Worm (Caenorhabditis elegans) whole organism, L2 larva: Measurements from ENCODE around the gene C02F5.12.

Experiments
- R02D3.7 ChIP-seq: fragments of 150-350 bp; optimal IDR thresholded peaks from 2 replicates; lab custom pipeline; 2014; ENCODE audit warnings: missing biosample characterization, missing genetic modification characterization
- ZK546.5 ChIP-seq: sonication (generic microtip); optimal IDR thresholded peaks from 2 replicates; lab custom pipeline; 2017; ENCODE audit warnings: missing biosample characterization, missing genetic modification characterization
- aly-2 ChIP-seq: fragments of 150-350 bp; optimal IDR thresholded peaks from 2 replicates; lab custom pipeline; 2014; ENCODE audit warnings: missing biosample characterization, missing genetic modification characterization
- ama-1 ChIP-seq: fragments of 150-350 bp; optimal IDR thresholded peaks from 2 replicates; lab custom pipeline; 2018; ENCODE audit warnings: inconsistent platforms
- ceh-16 ChIP-seq: fragments of 150-350 bp; optimal IDR thresholded peaks from 2 replicates; lab custom pipeline; 2014; ENCODE audit warnings: missing biosample characterization, missing genetic modification characterization
- dmd-4 ChIP-seq: sonication (generic microtip); optimal IDR thresholded peaks from 2 replicates; lab custom pipeline; 2017; ENCODE audit warnings: missing biosample characterization, missing genetic modification characterization
- lin-11 ChIP-seq: fragments of 150-350 bp; sonication (generic microtip); optimal IDR thresholded peaks from 2 replicates; lab custom pipeline; 2014; ENCODE audit warnings: missing biosample characterization, missing genetic modification characterization, inconsistent platforms, mixed read lengths
- nhr-12 ChIP-seq: fragments of 150-350 bp; optimal IDR thresholded peaks from 2 replicates; lab custom pipeline; 2014; ENCODE audit warnings: missing biosample characterization, missing genetic modification characterization
- nhr-237 ChIP-seq: fragments of 150-350 bp; optimal IDR thresholded peaks from 2 replicates; lab custom pipeline; 2014; ENCODE audit warnings: missing biosample characterization, missing genetic modification characterization
- unc-62 ChIP-seq: fragments of 150-350 bp; optimal IDR thresholded peaks from 2 replicates; lab custom pipeline; 2014; ENCODE audit warnings: missing biosample characterization, missing genetic modification reagents, missing genetic modification characterization
- zag-1 ChIP-seq: fragments of 150-350 bp; optimal IDR thresholded peaks from 2 replicates; lab custom pipeline; 2014; ENCODE audit warnings: missing biosample characterization, missing genetic modification characterization
- ztf-4 ChIP-seq: fragments of 150-350 bp; optimal IDR thresholded peaks from 2 replicates; lab custom pipeline; 2014; ENCODE audit warnings: missing biosample characterization, missing genetic modification characterization

DNA sequence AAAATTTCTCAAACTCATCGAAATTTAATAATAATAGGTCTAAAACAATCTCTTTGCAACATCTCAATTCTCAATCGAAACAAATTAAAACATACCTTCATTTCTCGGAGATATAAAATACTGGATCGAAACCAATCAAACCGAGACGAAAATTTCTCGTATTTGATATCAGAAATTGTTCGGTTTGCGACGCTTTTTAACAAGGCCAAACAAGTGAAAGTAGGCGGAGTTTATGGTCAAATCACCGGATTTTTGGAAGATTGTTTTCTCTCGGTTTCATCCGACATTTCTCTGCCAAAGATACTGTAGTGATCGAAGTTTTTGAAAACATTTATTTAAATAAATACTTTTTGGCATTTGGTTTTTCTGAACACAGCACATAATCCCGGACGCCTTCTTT is 7.5 kb downstream of the C02F5.12 start, which contains the start of gene C02F5.14:
- no peak for TF ChIP-seq zag-1 (tag; lab: Kevin White, UChicago)
- TF ChIP-seq ceh-16 (tag; lab: Kevin White, UChicago) = no peak
- TF ChIP-seq R02D3.7 (tag; lab: Kevin White, UChicago) = no peak
- TF ChIP-seq lin-11 (tag; lab: Kevin White, UChicago) = no peak
- no peak for TF ChIP-seq ztf-4 (tag; lab: Kevin White, UChicago)
- TF ChIP-seq ama-1 (lab: Kevin White, UChicago) = no peak
- TF ChIP-seq nhr-237 (tag; lab: Kevin White, UChicago) = no peak
- TF ChIP-seq ZK546.5 (tag; lab: Kevin White, UChicago) = no peak
- no peak for TF ChIP-seq nhr-12 (tag; lab: Kevin White, UChicago)
- TF ChIP-seq unc-62 (GFP tag; lab: Kevin White, UChicago) = no peak
- no peak for TF ChIP-seq aly-2 (tag; lab: Kevin White, UChicago)
- TF ChIP-seq dmd-4 (tag; lab: Kevin White, UChicago) = no peak
